Fruit fly (Drosophila melanogaster) whole organism, embryonic: ENCODE data around the gene Zip88E.
A peak's percentile ranks its signal among the peaks of the same experiment; 100 is the strongest.

Experiments used
- Adf1 ChIP-seq: fragments of 200-800 bp; sonication (Bioruptor generic); IDR thresholded peaks from 2 replicates; pipeline ENCODE4 v1.3.6; 2022; ENCODE audit warnings: missing biosample characterization, missing genetic modification characterization
- Atf6 ChIP-seq: fragments of 200-800 bp; sonication (Bioruptor generic); IDR thresholded peaks from 2 replicates; pipeline ENCODE4 v1.3.6; 2022; ENCODE audit warnings: missing biosample characterization, missing genetic modification characterization
- B-H2 ChIP-seq: fragments of 200-800 bp; sonication (Bioruptor generic); optimal IDR thresholded peaks from 2 replicates; lab custom pipeline; 2018; ENCODE audit warnings: missing biosample characterization, mild to moderate bottlenecking, missing genetic modification characterization
- CG10462 ChIP-seq: fragments of 200-800 bp; sonication (Bioruptor generic); optimal IDR thresholded peaks from 2 replicates; lab custom pipeline; 2016; ENCODE audit warnings: missing biosample characterization, missing genetic modification characterization
- CG11504 ChIP-seq: fragments of 200-800 bp; sonication (Bioruptor generic); optimal IDR thresholded peaks from 3 replicates; lab custom pipeline; 2019; ENCODE audit warnings: missing biosample characterization, mild to moderate bottlenecking, missing genetic modification characterization, moderate library complexity
- CG11695 ChIP-seq: fragments of 200-800 bp; sonication (Bioruptor generic); IDR thresholded peaks from 3 replicates; pipeline ENCODE4 v1.3.6; 2022; ENCODE audit warnings: missing biosample characterization, missing genetic modification characterization
- CG12155 ChIP-seq: fragments of 200-800 bp; sonication (Bioruptor generic); optimal IDR thresholded peaks from 3 replicates; lab custom pipeline; 2016; ENCODE audit warnings: missing biosample characterization, missing genetic modification characterization
- CG12299 ChIP-seq: fragments of 200-800 bp; sonication (Bioruptor generic); optimal IDR thresholded peaks from 2 replicates; lab custom pipeline; 2018; ENCODE audit warnings: missing biosample characterization, mild to moderate bottlenecking, missing genetic modification characterization
- CG13287 ChIP-seq: fragments of 200-800 bp; sonication (Bioruptor generic); IDR thresholded peaks from 2 replicates; pipeline ENCODE4 v1.3.6; 2022; ENCODE audit warnings: missing biosample characterization, missing genetic modification characterization; ENCODE audit not compliant: partially characterized antibody
- CG13624 ChIP-seq: fragments of 200-800 bp; sonication (Bioruptor generic); optimal IDR thresholded peaks from 2 replicates; lab custom pipeline; 2016; ENCODE audit warnings: missing biosample characterization, missing genetic modification characterization
- CG14014 ChIP-seq: fragments of 200-800 bp; sonication (Bioruptor generic); IDR thresholded peaks from 2 replicates; pipeline ENCODE4 v1.3.6; 2022; ENCODE audit warnings: missing biosample characterization, missing genetic modification characterization
- CG1529 ChIP-seq: fragments of 200-800 bp; sonication (Bioruptor generic); optimal IDR thresholded peaks from 3 replicates; lab custom pipeline; 2018; ENCODE audit warnings: missing biosample characterization, missing genetic modification characterization
- CG15601 ChIP-seq: fragments of 200-800 bp; sonication (Bioruptor generic); optimal IDR thresholded peaks from 3 replicates; lab custom pipeline; 2019; ENCODE audit warnings: missing biosample characterization, mild to moderate bottlenecking, missing genetic modification characterization, moderate library complexity
- CG17186 ChIP-seq: fragments of 200-800 bp; sonication (Bioruptor generic); optimal IDR thresholded peaks from 3 replicates; lab custom pipeline; 2017; ENCODE audit warnings: missing biosample characterization, missing genetic modification reagents, missing genetic modification characterization
- CG18011 ChIP-seq: fragments of 200-800 bp; sonication (Bioruptor generic); optimal IDR thresholded peaks from 2 replicates; lab custom pipeline; 2017; ENCODE audit warnings: missing biosample characterization, missing genetic modification characterization, mild to moderate bottlenecking, moderate library complexity, missing genotype
- CG2116 ChIP-seq: fragments of 200-800 bp; sonication (Bioruptor generic); optimal IDR thresholded peaks from 3 replicates; lab custom pipeline; 2018; ENCODE audit warnings: missing biosample characterization, mild to moderate bottlenecking, missing genetic modification characterization
- CG2712 ChIP-seq: fragments of 200-800 bp; optimal IDR thresholded peaks from 3 replicates; lab custom pipeline; 2019; ENCODE audit warnings: missing biosample characterization, mild to moderate bottlenecking, missing genetic modification characterization, moderate library complexity
- CG31365 ChIP-seq: fragments of 200-800 bp; sonication (Bioruptor generic); optimal IDR thresholded peaks from 2 replicates; lab custom pipeline; 2018; ENCODE audit warnings: missing biosample characterization, mild to moderate bottlenecking, missing genetic modification characterization
- CG3163 ChIP-seq: fragments of 200-800 bp; sonication (Bioruptor generic); optimal IDR thresholded peaks from 3 replicates; lab custom pipeline; 2016; ENCODE audit warnings: missing biosample characterization, missing genetic modification characterization
- CG43689 ChIP-seq: fragments of 200-800 bp; sonication (Bioruptor generic); IDR thresholded peaks from 2 replicates; pipeline ENCODE4 v1.3.6; 2022; ENCODE audit warnings: missing biosample characterization, missing genetic modification characterization
- CG4854 ChIP-seq: fragments of 200-800 bp; sonication (Bioruptor generic); optimal IDR thresholded peaks from 2 replicates; lab custom pipeline; 2016; ENCODE audit warnings: missing biosample characterization, missing genetic modification characterization, inconsistent platforms
- CG6791 ChIP-seq: fragments of 200-800 bp; sonication (Bioruptor generic); IDR thresholded peaks from 3 replicates; pipeline ENCODE4 v1.3.6; 2022; ENCODE audit warnings: missing biosample characterization, missing genetic modification characterization; ENCODE audit not compliant: partially characterized antibody
- CG7271 ChIP-seq: fragments of 200-800 bp; sonication (Bioruptor generic); optimal IDR thresholded peaks from 2 replicates; lab custom pipeline; 2018; ENCODE audit warnings: missing biosample characterization, mild to moderate bottlenecking, missing genetic modification characterization, moderate library complexity
- CG7928 ChIP-seq: fragments of 200-800 bp; sonication (Bioruptor generic); optimal IDR thresholded peaks from 2 replicates; lab custom pipeline; 2017; ENCODE audit warnings: missing biosample characterization, mild to moderate bottlenecking, missing genetic modification characterization
- CG8388 ChIP-seq: fragments of 200-800 bp; sonication (Bioruptor generic); optimal IDR thresholded peaks from 2 replicates; lab custom pipeline; 2019; ENCODE audit warnings: missing biosample characterization, mild to moderate bottlenecking, missing genetic modification characterization, moderate library complexity
- CrebB ChIP-seq: fragments of 200-800 bp; sonication (Bioruptor generic); optimal IDR thresholded peaks from 3 replicates; lab custom pipeline; 2018; ENCODE audit warnings: missing biosample characterization, mild to moderate bottlenecking, missing genetic modification characterization
- Deaf1 ChIP-seq: fragments of 200-800 bp; optimal IDR thresholded peaks from 3 replicates; lab custom pipeline; 2019; ENCODE audit warnings: missing biosample characterization, mild to moderate bottlenecking, missing genetic modification characterization, moderate library complexity
- Dip3 ChIP-seq: fragments of 200-800 bp; sonication (Bioruptor generic); optimal IDR thresholded peaks from 3 replicates; lab custom pipeline; 2016; ENCODE audit warnings: missing biosample characterization, missing genetic modification characterization
- Doc2 ChIP-seq: fragments of 200-800 bp; sonication (Bioruptor generic); IDR thresholded peaks from 2 replicates; pipeline ENCODE4 v1.3.6; 2022; ENCODE audit warnings: missing biosample characterization, missing genetic modification characterization
- Ets97D ChIP-seq: fragments of 200-800 bp; sonication (Bioruptor generic); optimal IDR thresholded peaks from 3 replicates; lab custom pipeline; 2016; ENCODE audit warnings: missing biosample characterization, missing genetic modification characterization
- Fer1 ChIP-seq: fragments of 200-800 bp; sonication (Bioruptor generic); optimal IDR thresholded peaks from 2 replicates; lab custom pipeline; 2017; ENCODE audit warnings: missing biosample characterization, mild to moderate bottlenecking, missing genetic modification characterization
- Hmr ChIP-seq: fragments of 200-800 bp; sonication (Bioruptor generic); optimal IDR thresholded peaks from 3 replicates; lab custom pipeline; 2017; ENCODE audit warnings: mild to moderate bottlenecking, missing biosample characterization, missing genetic modification reagents, missing genetic modification characterization
- Lhr ChIP-seq: fragments of 200-800 bp; sonication (Bioruptor generic); optimal IDR thresholded peaks from 3 replicates; lab custom pipeline; 2017; ENCODE audit warnings: mild to moderate bottlenecking, missing biosample characterization, missing genetic modification reagents, missing genetic modification characterization
- MBD-R2 ChIP-seq: fragments of 200-800 bp; sonication (Bioruptor generic); IDR thresholded peaks from 2 replicates; pipeline ENCODE4 v1.3.6; 2022; ENCODE audit warnings: missing biosample characterization, missing genetic modification characterization
- Oli ChIP-seq: fragments of 200-800 bp; sonication (Bioruptor generic); optimal IDR thresholded peaks from 2 replicates; lab custom pipeline; 2018; ENCODE audit warnings: missing biosample characterization, mild to moderate bottlenecking, missing genetic modification characterization, moderate library complexity
- Xbp1 ChIP-seq: fragments of 200-800 bp; sonication (Bioruptor generic); optimal IDR thresholded peaks from 3 replicates; lab custom pipeline; 2016; ENCODE audit warnings: missing biosample characterization, mild to moderate bottlenecking, missing genetic modification characterization
- ara ChIP-seq: fragments of 200-800 bp; sonication (Bioruptor generic); IDR thresholded peaks from 2 replicates; pipeline ENCODE4 v1.3.6; 2022; ENCODE audit warnings: missing biosample characterization, missing genetic modification characterization
- ase ChIP-seq: fragments of 200-800 bp; sonication (Bioruptor generic); IDR thresholded peaks from 3 replicates; pipeline ENCODE4 v1.3.6; 2022; ENCODE audit warnings: missing biosample characterization, missing genetic modification characterization
- bigmax ChIP-seq: fragments of 200-800 bp; sonication (Bioruptor generic); optimal IDR thresholded peaks from 2 replicates; lab custom pipeline; 2018; ENCODE audit warnings: missing biosample characterization, mild to moderate bottlenecking, missing genetic modification characterization
- br ChIP-seq: fragments of >200 bp; optimal IDR thresholded peaks from 2 replicates; lab custom pipeline; 2017
- da ChIP-seq: fragments of 200-800 bp; sonication (Bioruptor generic); optimal IDR thresholded peaks from 2 replicates; lab custom pipeline; 2016; ENCODE audit warnings: missing biosample characterization, missing genetic modification characterization
- ftz-f1 ChIP-seq: fragments of 200-800 bp; sonication (Bioruptor generic); optimal IDR thresholded peaks from 2 replicates; lab custom pipeline; 2016; ENCODE audit warnings: missing biosample characterization, missing genetic modification characterization
- ken ChIP-seq: fragments of 200-800 bp; sonication (Bioruptor generic); IDR thresholded peaks from 3 replicates; pipeline ENCODE4 v1.3.6; 2022; ENCODE audit warnings: missing biosample characterization, missing genetic modification characterization
- mld ChIP-seq: fragments of 200-800 bp; sonication (Bioruptor generic); IDR thresholded peaks from 3 replicates; pipeline ENCODE4 v1.3.6; 2022; ENCODE audit warnings: missing biosample characterization, missing genetic modification characterization; ENCODE audit not compliant: partially characterized antibody
- nmo ChIP-seq: fragments of 200-800 bp; sonication (Bioruptor generic); optimal IDR thresholded peaks from 2 replicates; lab custom pipeline; 2018; ENCODE audit warnings: missing biosample characterization, mild to moderate bottlenecking, missing genetic modification characterization, moderate library complexity
- sd ChIP-seq: fragments of 200-800 bp; sonication (Bioruptor generic); optimal IDR thresholded peaks from 3 replicates; lab custom pipeline; 2018; ENCODE audit warnings: missing biosample characterization, mild to moderate bottlenecking, missing genetic modification characterization, moderate library complexity
- seq ChIP-seq: fragments of 200-800 bp; sonication (Bioruptor generic); IDR thresholded peaks from 2 replicates; pipeline ENCODE4 v1.3.6; 2022; ENCODE audit warnings: missing biosample characterization, missing genetic modification characterization
- tin ChIP-seq: fragments of 200-800 bp; sonication (Bioruptor generic); optimal IDR thresholded peaks from 3 replicates; lab custom pipeline; 2016; ENCODE audit warnings: missing biosample characterization, missing genetic modification characterization
- trem ChIP-seq: fragments of 200-800 bp; optimal IDR thresholded peaks from 3 replicates; lab custom pipeline; 2019; ENCODE audit warnings: missing biosample characterization, mild to moderate bottlenecking, missing genetic modification characterization, moderate library complexity
- unpg ChIP-seq: fragments of 200-800 bp; sonication (Bioruptor generic); optimal IDR thresholded peaks from 3 replicates; lab custom pipeline; 2018; ENCODE audit warnings: missing biosample characterization, mild to moderate bottlenecking, missing genetic modification characterization, moderate library complexity
- wek ChIP-seq: fragments of 200-800 bp; sonication (Bioruptor generic); optimal IDR thresholded peaks from 3 replicates; lab custom pipeline; 2018; ENCODE audit warnings: missing biosample characterization, mild to moderate bottlenecking, missing genetic modification characterization, moderate library complexity
- z ChIP-seq: fragments of 200-800 bp; sonication (Bioruptor generic); IDR thresholded peaks from 3 replicates; pipeline ENCODE4 v1.3.6; 2022; ENCODE audit warnings: missing biosample characterization, missing genetic modification characterization

Gene Zip88E

dm6 chr3R:15249735-15250134 is 18.7 kb upstream of the Zip88E start, which contains the start of gene CG42404 (continued):
- no peak for TF ChIP-seq CG13624 (GFP tag; lab: Kevin White, UChicago)
- TF ChIP-seq CG13287 (GFP tag; lab: Robert Waterston, UW): no peak
- TF ChIP-seq CG2116 (GFP tag; lab: Kevin White, UChicago): peak; percentile 15
- peak; percentile 16 for TF ChIP-seq CG8388 (GFP tag; lab: Kevin White, UChicago)
- no peak for TF ChIP-seq CrebB (tag; lab: Kevin White, UChicago)
- no peak for TF ChIP-seq Doc2
- no peak for TF ChIP-seq CG3163 (GFP tag; lab: Kevin White, UChicago)
- TF ChIP-seq Adf1 (GFP tag; lab: Robert Waterston, UW): no peak
- peak; percentile 5 for TF ChIP-seq Ets97D (GFP tag; lab: Kevin White, UChicago)
- TF ChIP-seq ase (GFP tag; lab: Robert Waterston, UW): no peak
- TF ChIP-seq CG7271 (tag; lab: Kevin White, UChicago): no peak
- TF ChIP-seq CG17186 (GFP tag; lab: Kevin White, UChicago): no peak
- peak; percentile 86 for TF ChIP-seq Deaf1 (tag; lab: Kevin White, UChicago)
- TF ChIP-seq CG43689 (GFP tag; lab: Robert Waterston, UW): no peak
- TF ChIP-seq Hmr (GFP tag; lab: Kevin White, UChicago): no peak
- TF ChIP-seq unpg: no peak
- TF ChIP-seq B-H2 (GFP tag; lab: Kevin White, UChicago): no peak
- TF ChIP-seq ken (GFP tag; lab: Robert Waterston, UW): no peak
- no peak for TF ChIP-seq mld (GFP tag; lab: Robert Waterston, UW)
- TF ChIP-seq Fer1: no peak
- TF ChIP-seq MBD-R2: no peak
- peak; percentile 92 for TF ChIP-seq CG7928 (GFP tag; lab: Kevin White, UChicago)
- TF ChIP-seq CG18011 (GFP tag; lab: Kevin White, UChicago): no peak
- no peak for TF ChIP-seq CG11695 (GFP tag; lab: Robert Waterston, UW)
- no peak for TF ChIP-seq CG4854
- no peak for TF ChIP-seq seq
- no peak for TF ChIP-seq Atf6
- no peak for TF ChIP-seq CG11504
- peak; percentile 17 for TF ChIP-seq trem (tag; lab: Kevin White, UChicago)
- no peak for TF ChIP-seq sd (tag; lab: Kevin White, UChicago)
- TF ChIP-seq da (GFP tag; lab: Kevin White, UChicago): no peak
- no peak for TF ChIP-seq Dip3 (GFP tag; lab: Kevin White, UChicago)
- TF ChIP-seq Xbp1 (GFP tag; lab: Kevin White, UChicago): no peak
- TF ChIP-seq ara (GFP tag; lab: Robert Waterston, UW): no peak
- TF ChIP-seq tin (GFP tag; lab: Kevin White, UChicago): no peak
- no peak for TF ChIP-seq CG14014 (GFP tag; lab: Robert Waterston, UW)
- TF ChIP-seq ftz-f1 (GFP tag; lab: Kevin White, UChicago): no peak
- TF ChIP-seq CG12155: no peak
- TF ChIP-seq CG12299 (tag; lab: Kevin White, UChicago): no peak
- no peak for TF ChIP-seq CG31365
- TF ChIP-seq z (GFP tag; lab: Robert Waterston, UW): no peak
- no peak for TF ChIP-seq wek (GFP tag; lab: Kevin White, UChicago)
- TF ChIP-seq CG2712: peak; percentile 7
- no peak for TF ChIP-seq CG1529 (GFP tag; lab: Kevin White, UChicago)
- TF ChIP-seq bigmax (GFP tag; lab: Kevin White, UChicago): no peak
- no peak for TF ChIP-seq CG15601 (tag; lab: Kevin White, UChicago)
- no peak for TF ChIP-seq br (lab: Kevin White, UChicago)
- no peak for TF ChIP-seq CG6791 (GFP tag; lab: Robert Waterston, UW)
- TF ChIP-seq CG10462 (GFP tag; lab: Kevin White, UChicago): peak; percentile 68
- TF ChIP-seq Oli: no peak
- TF ChIP-seq nmo: no peak
- TF ChIP-seq Lhr (GFP tag; lab: Kevin White, UChicago): peak; percentile 4
